Worm (Caenorhabditis elegans) whole organism, L2 larva: Measurements from ENCODE around the gene clp-2.
A peak's percentile ranks its signal among the peaks of the same experiment; 100 is the strongest.

Experiments
- C34F6.9 ChIP-seq: fragments of 150-350 bp; optimal IDR thresholded peaks from 2 replicates; lab custom pipeline; 2014; ENCODE audit warnings: missing biosample characterization, missing genetic modification characterization
- F13H6.1 ChIP-seq: sonication (generic microtip); optimal IDR thresholded peaks from 2 replicates; lab custom pipeline; 2016; ENCODE audit warnings: missing genetic modification characterization, missing compliant biosample characterization
- R02D3.7 ChIP-seq: fragments of 150-350 bp; optimal IDR thresholded peaks from 2 replicates; lab custom pipeline; 2014; ENCODE audit warnings: missing biosample characterization, missing genetic modification characterization
- Y55F3AM.14 ChIP-seq: fragments of 200-800 bp; sonication (Bioruptor generic); optimal IDR thresholded peaks from 2 replicates; lab custom pipeline; 2018; ENCODE audit warnings: mild to moderate bottlenecking, missing genetic modification characterization, missing compliant biosample characterization
- ZK546.5 ChIP-seq: sonication (generic microtip); optimal IDR thresholded peaks from 2 replicates; lab custom pipeline; 2017; ENCODE audit warnings: missing biosample characterization, missing genetic modification characterization
- aly-2 ChIP-seq: fragments of 150-350 bp; optimal IDR thresholded peaks from 2 replicates; lab custom pipeline; 2014; ENCODE audit warnings: missing biosample characterization, missing genetic modification characterization
- ama-1 ChIP-seq: fragments of 150-350 bp; optimal IDR thresholded peaks from 2 replicates; lab custom pipeline; 2018; ENCODE audit warnings: inconsistent platforms
- blmp-1 ChIP-seq: sonication (generic microtip); optimal IDR thresholded peaks from 2 replicates; lab custom pipeline; 2017; ENCODE audit warnings: missing genetic modification characterization, mild to moderate bottlenecking, missing compliant biosample characterization, antibody characterized with exemption, moderate library complexity; ENCODE audit not compliant: insufficient read depth
- ceh-16 ChIP-seq: fragments of 150-350 bp; optimal IDR thresholded peaks from 2 replicates; lab custom pipeline; 2014; ENCODE audit warnings: missing biosample characterization, missing genetic modification characterization
- crh-2 ChIP-seq: sonication (generic microtip); optimal IDR thresholded peaks from 2 replicates; lab custom pipeline; 2017; ENCODE audit warnings: missing biosample characterization, missing genetic modification characterization
- egl-27 ChIP-seq: sonication (generic microtip); optimal IDR thresholded peaks from 3 replicates; lab custom pipeline; 2017; ENCODE audit warnings: missing biosample characterization, missing genetic modification reagents, missing genetic modification characterization
- elt-1 ChIP-seq: fragments of 150-350 bp; optimal IDR thresholded peaks from 2 replicates; lab custom pipeline; 2014; ENCODE audit warnings: missing biosample characterization, missing genetic modification characterization
- elt-3 ChIP-seq: sonication (generic microtip); optimal IDR thresholded peaks from 2 replicates; lab custom pipeline; 2017; ENCODE audit warnings: missing biosample characterization, missing genetic modification characterization
- fos-1 ChIP-seq: fragments of 150-350 bp; optimal IDR thresholded peaks from 2 replicates; lab custom pipeline; 2014; ENCODE audit warnings: missing biosample characterization, missing genetic modification characterization
- gmeb-1 ChIP-seq: fragments of 150-350 bp; optimal IDR thresholded peaks from 2 replicates; lab custom pipeline; 2014; ENCODE audit warnings: missing biosample characterization, missing genetic modification characterization
- lin-11 ChIP-seq: fragments of 150-350 bp; sonication (generic microtip); optimal IDR thresholded peaks from 2 replicates; lab custom pipeline; 2014; ENCODE audit warnings: missing biosample characterization, missing genetic modification characterization, inconsistent platforms, mixed read lengths
- lin-13 ChIP-seq: fragments of 150-350 bp; optimal IDR thresholded peaks from 2 replicates; lab custom pipeline; 2014; ENCODE audit warnings: missing biosample characterization, missing genetic modification reagents, missing genetic modification characterization
- lsy-2 ChIP-seq, 2 experiments: fragments of 150-350 bp in 1 of 2; sonication (generic microtip) in 1 of 2; optimal IDR thresholded peaks; 2 replicates each; lab custom pipeline; 2014 to 2017; ENCODE audit warnings: missing biosample characterization in 2 of 2, missing genetic modification characterization in 2 of 2
- mbf-1 ChIP-seq: sonication (generic microtip); optimal IDR thresholded peaks from 2 replicates; lab custom pipeline; 2017; ENCODE audit warnings: missing biosample characterization, missing genetic modification characterization
- mdl-1 ChIP-seq, 2 experiments: fragments of 150-350 bp in 1 of 2; sonication (generic microtip) in 1 of 2; optimal IDR thresholded peaks; 2 replicates each; lab custom pipeline; 2017; ENCODE audit warnings: missing biosample characterization in 2 of 2, missing genetic modification characterization in 2 of 2
- nhr-10 ChIP-seq: sonication (generic microtip); optimal IDR thresholded peaks from 2 replicates; lab custom pipeline; 2017; ENCODE audit warnings: missing biosample characterization, missing genetic modification characterization
- nhr-11 ChIP-seq: fragments of 150-350 bp; optimal IDR thresholded peaks from 2 replicates; lab custom pipeline; 2014; ENCODE audit warnings: missing biosample characterization, missing genetic modification characterization
- nhr-129 ChIP-seq: fragments of 150-350 bp; optimal IDR thresholded peaks from 2 replicates; lab custom pipeline; 2014; ENCODE audit warnings: missing biosample characterization, missing genetic modification characterization
- nhr-21 ChIP-seq: fragments of 150-350 bp; optimal IDR thresholded peaks from 2 replicates; lab custom pipeline; 2014; ENCODE audit warnings: missing biosample characterization, missing genetic modification characterization
- nhr-23 ChIP-seq: fragments of 150-350 bp; optimal IDR thresholded peaks from 2 replicates; lab custom pipeline; 2014; ENCODE audit warnings: missing biosample characterization, missing genetic modification reagents, missing genetic modification characterization
- nhr-237 ChIP-seq: fragments of 150-350 bp; optimal IDR thresholded peaks from 2 replicates; lab custom pipeline; 2014; ENCODE audit warnings: missing biosample characterization, missing genetic modification characterization
- nhr-25 ChIP-seq: fragments of 150-350 bp; sonication (generic microtip); optimal IDR thresholded peaks from 3 replicates; lab custom pipeline; 2014; ENCODE audit warnings: missing biosample characterization, missing genetic modification characterization
- nhr-6 ChIP-seq: fragments of 150-350 bp; optimal IDR thresholded peaks from 2 replicates; lab custom pipeline; 2014; ENCODE audit warnings: missing biosample characterization, missing genetic modification characterization
- nhr-77 ChIP-seq: fragments of 150-350 bp; optimal IDR thresholded peaks from 2 replicates; lab custom pipeline; 2014; ENCODE audit warnings: missing biosample characterization, missing genetic modification characterization
- peb-1 ChIP-seq: fragments of 150-350 bp; optimal IDR thresholded peaks from 2 replicates; lab custom pipeline; 2014; ENCODE audit warnings: missing biosample characterization, missing genetic modification characterization
- sem-4 ChIP-seq: fragments of 150-350 bp; optimal IDR thresholded peaks from 2 replicates; lab custom pipeline; 2014; ENCODE audit warnings: missing biosample characterization, missing genetic modification reagents, missing genetic modification characterization
- sma-3 ChIP-seq: sonication (generic microtip); optimal IDR thresholded peaks from 2 replicates; lab custom pipeline; 2016; ENCODE audit warnings: missing genetic modification reagents, missing genetic modification characterization, missing compliant biosample characterization
- sma-9 ChIP-seq, 2 experiments: fragments of 150-350 bp in 1 of 2; sonication (generic microtip) in 1 of 2; optimal IDR thresholded peaks; 2 replicates each; lab custom pipeline; 2014 to 2016; ENCODE audit warnings: missing genetic modification characterization in 2 of 2, mild to moderate bottlenecking in 1 of 2, missing biosample characterization in 1 of 2, missing compliant biosample characterization in 1 of 2, missing genetic modification reagents in 1 of 2, moderate library complexity in 1 of 2
- snpc-4 ChIP-seq: fragments of 150-350 bp; optimal IDR thresholded peaks from 2 replicates; lab custom pipeline; 2014; ENCODE audit warnings: missing biosample characterization, missing genetic modification characterization
- unc-55 ChIP-seq: fragments of 150-350 bp; sonication (generic microtip); optimal IDR thresholded peaks from 3 replicates; lab custom pipeline; 2014; ENCODE audit warnings: missing biosample characterization, missing genetic modification reagents, missing genetic modification characterization
- unc-62 ChIP-seq: fragments of 150-350 bp; optimal IDR thresholded peaks from 2 replicates; lab custom pipeline; 2014; ENCODE audit warnings: missing biosample characterization, missing genetic modification reagents, missing genetic modification characterization
- zag-1 ChIP-seq: fragments of 150-350 bp; optimal IDR thresholded peaks from 2 replicates; lab custom pipeline; 2014; ENCODE audit warnings: missing biosample characterization, missing genetic modification characterization
- ztf-1 ChIP-seq: fragments of 200-800 bp; sonication (Bioruptor generic); conservative IDR thresholded peaks from 2 replicates; pipeline ENCODE4 v1.3.6; 2022; ENCODE audit warnings: missing genetic modification characterization, missing compliant biosample characterization
- ztf-4 ChIP-seq: fragments of 150-350 bp; optimal IDR thresholded peaks from 2 replicates; lab custom pipeline; 2014; ENCODE audit warnings: missing biosample characterization, missing genetic modification characterization

clp-2 gene

ce11 chrIII:4671949-4672348 is 31.9 kb downstream of the clp-2 start, which contains the start of gene srg-13:
Gene srg-13 (plus strand): TSS chrIII:4672249.
- TF ChIP-seq aly-2 (tag; lab: Kevin White, UChicago), result no peak
- TF ChIP-seq unc-62 (GFP tag; lab: Kevin White, UChicago), result no peak
- TF ChIP-seq nhr-21 (tag; lab: Kevin White, UChicago), result no peak
- no peak for TF ChIP-seq lin-11
- TF ChIP-seq egl-27 (tag; lab: Kevin White, UChicago), result no peak
- TF ChIP-seq Y55F3AM.14 (GFP tag; lab: Kevin White, UChicago), result no peak
- no peak for TF ChIP-seq R02D3.7
- TF ChIP-seq lin-13 (GFP tag; lab: Kevin White, UChicago), result no peak
- no peak for TF ChIP-seq ztf-1 (GFP tag; lab: Robert Waterston, UW)
- no peak for TF ChIP-seq zag-1 (tag; lab: Kevin White, UChicago)
- no peak for TF ChIP-seq ama-1 (lab: Kevin White, UChicago)
- no peak for TF ChIP-seq sma-3 (GFP tag; lab: Kevin White, UChicago)
- no peak for TF ChIP-seq fos-1
- TF ChIP-seq nhr-237 (tag; lab: Kevin White, UChicago), result no peak

ce11 chrIII:4671491-4671890 is 32.3 kb downstream of the clp-2 start, which contains the start of gene T23F11.11:
Gene T23F11.11 (minus strand): TSS chrIII:4671591.
- TF ChIP-seq ztf-4 (tag; lab: Kevin White, UChicago) (no peak), R02D3.7 (no peak), peb-1 (tag; lab: Kevin White, UChicago) (no peak), mbf-1 (tag; lab: Kevin White, UChicago) (no peak), lin-11 (no peak), nhr-237 (tag; lab: Kevin White, UChicago) (no peak), ama-1 (lab: Kevin White, UChicago) (no peak), unc-55 (GFP tag; lab: Kevin White, UChicago) (no peak), sem-4 (tag; lab: Kevin White, UChicago) (no peak), C34F6.9 (tag; lab: Kevin White, UChicago) (no peak), lin-13 (GFP tag; lab: Kevin White, UChicago) (no peak), elt-1 (tag; lab: Kevin White, UChicago) (no peak), nhr-23 (tag; lab: Kevin White, UChicago) (no peak), nhr-77 (tag; lab: Kevin White, UChicago) (no peak), ceh-16 (tag; lab: Kevin White, UChicago) (no peak), sma-9 (GFP tag; optimal IDR thresholded peaks at IDR 0.05; lab: Kevin White, UChicago) (no peak), sma-9 (tag; optimal IDR thresholded peaks at IDR 0.05; lab: Kevin White, UChicago) (no peak), nhr-25 (tag; lab: Kevin White, UChicago) (no peak)

- TF ChIP-seq gmeb-1 (peak; percentile 10), lin-13 (GFP tag; lab: Kevin White, UChicago) (no peak), fos-1 (peak; percentile 58), nhr-129 (peak; percentile 5)
Measured at ce11 chrIII:4668073-4668472, 35.8 kb downstream of the clp-2 start.

- TF ChIP-seq nhr-11 (tag; lab: Kevin White, UChicago), result no peak
- peak; percentile 7 for TF ChIP-seq fos-1
- no peak for TF ChIP-seq elt-1 (tag; lab: Kevin White, UChicago)
- peak; percentile 52 for TF ChIP-seq sma-3 (GFP tag; lab: Kevin White, UChicago)
- TF ChIP-seq nhr-25 (tag; lab: Kevin White, UChicago), result peak; percentile 73
- peak in 1 of 2 experiments; percentile 52 for TF ChIP-seq lsy-2 (tag; optimal IDR thresholded peaks at IDR 0.05; lab: Kevin White, UChicago)
- no peak for TF ChIP-seq gmeb-1
- peak; percentile 61 for TF ChIP-seq nhr-129
- TF ChIP-seq elt-3, result no peak
- no peak for TF ChIP-seq snpc-4 (tag; lab: Kevin White, UChicago)
- peak; percentile 46 for TF ChIP-seq zag-1 (tag; lab: Kevin White, UChicago)
- TF ChIP-seq nhr-6 (tag; lab: Kevin White, UChicago), result peak; percentile 34
- peak; percentile 2 for TF ChIP-seq ceh-16 (tag; lab: Kevin White, UChicago)
- no peak for TF ChIP-seq ztf-4 (tag; lab: Kevin White, UChicago)
- TF ChIP-seq C34F6.9 (tag; lab: Kevin White, UChicago), result peak; percentile 70
- no peak for TF ChIP-seq mbf-1 (tag; lab: Kevin White, UChicago)
- TF ChIP-seq sma-9 (GFP tag; optimal IDR thresholded peaks at IDR 0.05; lab: Kevin White, UChicago), result peak; percentile 49
- no peak for TF ChIP-seq sma-9 (tag; optimal IDR thresholded peaks at IDR 0.05; lab: Kevin White, UChicago)
- TF ChIP-seq nhr-10 (tag; lab: Kevin White, UChicago), result no peak
- peak; percentile 47 for TF ChIP-seq nhr-21 (tag; lab: Kevin White, UChicago)
- peak; percentile 65 for TF ChIP-seq F13H6.1 (tag; lab: Kevin White, UChicago)
- TF ChIP-seq nhr-237 (tag; lab: Kevin White, UChicago), result no peak
- TF ChIP-seq unc-55 (GFP tag; lab: Kevin White, UChicago), result peak; percentile 67
- TF ChIP-seq ZK546.5 (tag; lab: Kevin White, UChicago), result no peak
- TF ChIP-seq blmp-1 (tag; lab: Kevin White, UChicago), result no peak
- TF ChIP-seq mdl-1 (tag; optimal IDR thresholded peaks at IDR 0.05; lab: Kevin White, UChicago), result peak; percentile 5 to 15
- TF ChIP-seq peb-1 (tag; lab: Kevin White, UChicago), result no peak
- peak; percentile 25 for TF ChIP-seq crh-2 (tag; lab: Kevin White, UChicago)
- TF ChIP-seq lin-13 (GFP tag; lab: Kevin White, UChicago), result peak; percentile 29
- no peak for TF ChIP-seq Y55F3AM.14 (GFP tag; lab: Kevin White, UChicago)
Measured at ce11 chrIII:4666753-4667400, 36.9 kb downstream of the clp-2 start.
